Worm (Caenorhabditis elegans) whole organism, mixed stage, embryonic: ENCODE results near the gene F01F1.3.
A peak's percentile ranks its signal among the peaks of the same experiment; 100 is the strongest.

Experiments used
- M03D4.4 ChIP-seq: sonication (generic microtip); optimal IDR thresholded peaks from 2 replicates; lab custom pipeline; 2017; ENCODE audit warnings: mild to moderate bottlenecking, missing genetic modification characterization, missing compliant biosample characterization
- ces-1 ChIP-seq: fragments of 150-350 bp; optimal IDR thresholded peaks from 2 replicates; lab custom pipeline; 2014; ENCODE audit warnings: missing biosample characterization, missing genetic modification reagents, missing genetic modification characterization
- elt-1 ChIP-seq: sonication (generic microtip); optimal IDR thresholded peaks from 2 replicates; lab custom pipeline; 2017; ENCODE audit warnings: missing genetic modification characterization, mild to moderate bottlenecking, missing compliant biosample characterization, antibody characterized with exemption, moderate library complexity, borderline replicate concordance; ENCODE audit not compliant: insufficient read depth
- lin-13 ChIP-seq: fragments of 150-350 bp; optimal IDR thresholded peaks from 2 replicates; lab custom pipeline; 2014; ENCODE audit warnings: missing biosample characterization, missing genetic modification characterization
- nhr-12 ChIP-seq: fragments of 150-350 bp; optimal IDR thresholded peaks from 2 replicates; lab custom pipeline; 2014; ENCODE audit warnings: missing biosample characterization, missing genetic modification characterization
- nhr-2 ChIP-seq: fragments of 150-350 bp; optimal IDR thresholded peaks from 2 replicates; lab custom pipeline; 2014; ENCODE audit warnings: missing biosample characterization, missing genetic modification characterization
- nhr-237 ChIP-seq: fragments of 150-350 bp; optimal IDR thresholded peaks from 2 replicates; lab custom pipeline; 2014; ENCODE audit warnings: missing biosample characterization, missing genetic modification characterization
- pha-4 ChIP-seq: fragments of 150-350 bp; optimal IDR thresholded peaks from 2 replicates; lab custom pipeline; 2018; ENCODE audit warnings: missing biosample characterization, missing genetic modification reagents, missing genetic modification characterization
- sem-2 ChIP-seq: fragments of 200-800 bp; sonication (Bioruptor generic); optimal IDR thresholded peaks from 2 replicates; lab custom pipeline; 2018; ENCODE audit warnings: mild to moderate bottlenecking, missing genetic modification characterization, missing compliant biosample characterization
- ztf-11 ChIP-seq: fragments of 150-350 bp; optimal IDR thresholded peaks from 2 replicates; lab custom pipeline; 2014; ENCODE audit warnings: missing biosample characterization, missing genetic modification characterization

- TF ChIP-seq nhr-12 (tag; lab: Kevin White, UChicago) = no peak
- no peak for TF ChIP-seq M03D4.4 (tag; lab: Kevin White, UChicago)
- peak; percentile 29 for TF ChIP-seq pha-4 (tag; lab: Kevin White, UChicago)
- no peak for TF ChIP-seq sem-2 (GFP tag; lab: Kevin White, UChicago)
- no peak for TF ChIP-seq elt-1 (tag; lab: Kevin White, UChicago)
- TF ChIP-seq nhr-237 (tag; lab: Kevin White, UChicago) = no peak
- no peak for TF ChIP-seq ztf-11 (tag; lab: Kevin White, UChicago)
- no peak for TF ChIP-seq ces-1
- peak; percentile 27 for TF ChIP-seq lin-13 (tag; lab: Kevin White, UChicago)
- no peak for TF ChIP-seq nhr-2 (tag; lab: Kevin White, UChicago)
These were observed 34.3 kb downstream of the F01F1.3 start, which contains the start of gene dpff-1 for ce11 chrIII:5906059-5906458.
